Fruit fly (Drosophila melanogaster): ENCODE results near the gene CG14196.

Gene CG14196

DNA sequence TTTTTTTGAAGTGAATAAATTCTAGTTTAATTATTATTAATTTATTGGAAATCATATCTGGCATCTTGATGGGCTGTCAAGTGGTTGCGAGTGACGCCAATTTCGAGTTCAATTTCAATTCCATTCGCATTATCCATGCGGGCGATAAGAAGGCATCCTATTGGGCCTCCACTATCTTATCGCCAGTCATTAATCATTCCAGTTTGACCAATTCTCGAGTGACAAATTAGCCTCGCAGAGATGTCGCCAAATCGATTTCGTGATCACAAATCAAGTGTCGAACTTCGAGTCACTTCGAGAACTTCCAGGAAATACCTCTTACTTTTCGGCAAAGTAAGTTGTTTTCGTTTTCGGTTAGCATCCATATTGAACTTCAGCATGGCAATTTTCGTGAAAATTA, 25.0 kb downstream of the CG14196 start:
- TF ChIP-seq tai (GFP tag; optimal IDR thresholded peaks at IDR 0.05) (no peak), Vsx2 (GFP tag; optimal IDR thresholded peaks at IDR 0.05; ENCODE audit: partially characterized antibody) (peak; percentile 64), h (GFP tag; optimal IDR thresholded peaks at IDR 0.05) (no peak), Hr83 (GFP tag; optimal IDR thresholded peaks at IDR 0.05; ENCODE audit: poor library complexity, severe bottlenecking) (no peak)

dm6 chrX:19215215-19215614, 26.4 kb downstream of the CG14196 start, which contains the start of gene Muc18B:
Gene Muc18B, plus strand, starts transcription at chrX:19215515.
- TF ChIP-seq woc (GFP tag; optimal IDR thresholded peaks at IDR 0.05): no peak
- TF ChIP-seq dmrt93B (GFP tag; optimal IDR thresholded peaks at IDR 0.05): no peak
- TF ChIP-seq rgr (GFP tag; optimal IDR thresholded peaks at IDR 0.05): no peak
- TF ChIP-seq dl (GFP tag; optimal IDR thresholded peaks at IDR 0.05; ENCODE audit: insufficient read depth in 1 of 2, partially characterized antibody in 2 of 2): no peak
- TF ChIP-seq jim (GFP tag; optimal IDR thresholded peaks at IDR 0.05): no peak
- TF ChIP-seq GATAd (GFP tag; optimal IDR thresholded peaks at IDR 0.05): no peak
- no peak for TF ChIP-seq foxo (GFP tag; optimal IDR thresholded peaks at IDR 0.05)
- no peak for TF ChIP-seq Myc (optimal IDR thresholded peaks at IDR 0.05)

- no peak for TF ChIP-seq dsf (GFP tag; optimal IDR thresholded peaks at IDR 0.05; ENCODE audit: borderline replicate concordance)
- no peak for TF ChIP-seq CrebA (GFP tag; optimal IDR thresholded peaks at IDR 0.05; ENCODE audit: borderline replicate concordance)
- TF ChIP-seq fru (GFP tag; optimal IDR thresholded peaks at IDR 0.05): no peak
- TF ChIP-seq GATAd (GFP tag; optimal IDR thresholded peaks at IDR 0.05): no peak
- TF ChIP-seq Jra (GFP tag; optimal IDR thresholded peaks at IDR 0.05): no peak
- TF ChIP-seq Dif (GFP tag; optimal IDR thresholded peaks at IDR 0.05; ENCODE audit: partially characterized antibody): no peak
- TF ChIP-seq rgr (GFP tag; optimal IDR thresholded peaks at IDR 0.05): no peak
- TF ChIP-seq HLH106 (tag; optimal IDR thresholded peaks at IDR 0.05): no peak
- no peak for TF ChIP-seq brk (GFP tag; optimal IDR thresholded peaks at IDR 0.05)
- no peak for TF ChIP-seq Hnf4 (GFP tag; optimal IDR thresholded peaks at IDR 0.05)
- no peak for TF ChIP-seq Hr83 (GFP tag; optimal IDR thresholded peaks at IDR 0.05; ENCODE audit: poor library complexity, severe bottlenecking)
Observed at dm6 chrX:19212954-19213353, 28.7 kb downstream of the CG14196 start, which contains the start of gene Mur18B. Gene Mur18B, plus strand, starts transcription at chrX:19213254.

dm6 chrX:19211982-19212381, 29.7 kb downstream of the CG14196 start, which contains the start of gene CG14195:
Gene CG14195, minus strand, starts transcription at chrX:19212082.
- TF ChIP-seq Vsx2 (GFP tag; optimal IDR thresholded peaks at IDR 0.05; ENCODE audit: partially characterized antibody) (no peak), psq (GFP tag; optimal IDR thresholded peaks at IDR 0.05) (no peak), HLH106 (tag; optimal IDR thresholded peaks at IDR 0.05) (no peak), Myc (optimal IDR thresholded peaks at IDR 0.05) (no peak), Hr78 (GFP tag; optimal IDR thresholded peaks at IDR 0.05) (no peak), dl (GFP tag; optimal IDR thresholded peaks at IDR 0.05; ENCODE audit: insufficient read depth in 1 of 2, partially characterized antibody in 2 of 2) (no peak), Hnf4 (GFP tag; optimal IDR thresholded peaks at IDR 0.05) (no peak), Sp1 (GFP tag; optimal IDR thresholded peaks at IDR 0.05) (no peak), pan (optimal IDR thresholded peaks at IDR 0.05) (no peak), dsf (GFP tag; optimal IDR thresholded peaks at IDR 0.05; ENCODE audit: borderline replicate concordance) (no peak), sage (GFP tag; optimal IDR thresholded peaks at IDR 0.05) (no peak), tai (GFP tag; optimal IDR thresholded peaks at IDR 0.05) (no peak), foxo (GFP tag; optimal IDR thresholded peaks at IDR 0.05) (no peak), Abd-B (GFP tag; optimal IDR thresholded peaks at IDR 0.05) (no peak), N (GFP tag; optimal IDR thresholded peaks at IDR 0.05) (no peak), lola (GFP tag; optimal IDR thresholded peaks at IDR 0.05) (no peak), GATAd (GFP tag; optimal IDR thresholded peaks at IDR 0.05) (no peak), brk (GFP tag; optimal IDR thresholded peaks at IDR 0.05) (no peak)

dm6 chrX:19208014-19208413, 33.6 kb downstream of the CG14196 start, which contains the start of gene Ulp1:
Gene Ulp1, minus strand, starts transcription at chrX:19208187.
- no peak for TF ChIP-seq fru (GFP tag; optimal IDR thresholded peaks at IDR 0.05)
- TF ChIP-seq dmrt93B (GFP tag; optimal IDR thresholded peaks at IDR 0.05): no peak
- TF ChIP-seq GATAd (GFP tag; optimal IDR thresholded peaks at IDR 0.05): no peak
- TF ChIP-seq dl (GFP tag; optimal IDR thresholded peaks at IDR 0.05; ENCODE audit: insufficient read depth in 1 of 2, partially characterized antibody in 2 of 2): no peak
- TF ChIP-seq Sp1 (GFP tag; optimal IDR thresholded peaks at IDR 0.05): no peak
- no peak for TF ChIP-seq N (GFP tag; optimal IDR thresholded peaks at IDR 0.05)
- no peak for TF ChIP-seq brk (GFP tag; optimal IDR thresholded peaks at IDR 0.05)
- no peak for TF ChIP-seq rgr (GFP tag; optimal IDR thresholded peaks at IDR 0.05)
- no peak for TF ChIP-seq Jra (GFP tag; optimal IDR thresholded peaks at IDR 0.05)
- no peak for TF ChIP-seq psq (GFP tag; optimal IDR thresholded peaks at IDR 0.05)
- no peak for TF ChIP-seq CG9705 (GFP tag; optimal IDR thresholded peaks at IDR 0.05)
- no peak for TF ChIP-seq br (GFP tag; optimal IDR thresholded peaks at IDR 0.05)
- peak; percentile 24 for TF ChIP-seq Myc (optimal IDR thresholded peaks at IDR 0.05)
- TF ChIP-seq lola (GFP tag; optimal IDR thresholded peaks at IDR 0.05): no peak
- TF ChIP-seq dsf (GFP tag; optimal IDR thresholded peaks at IDR 0.05; ENCODE audit: borderline replicate concordance): no peak
- no peak for TF ChIP-seq Abd-B (GFP tag; optimal IDR thresholded peaks at IDR 0.05)
- peak; percentile 89 for TF ChIP-seq Dif (GFP tag; optimal IDR thresholded peaks at IDR 0.05; ENCODE audit: partially characterized antibody)
- no peak for TF ChIP-seq CG32264 (GFP tag; optimal IDR thresholded peaks at IDR 0.05)
- TF ChIP-seq Mio (GFP tag; optimal IDR thresholded peaks at IDR 0.05): no peak
- TF ChIP-seq Rel (GFP tag; optimal IDR thresholded peaks at IDR 0.05): no peak
- no peak for TF ChIP-seq Rel (tag; optimal IDR thresholded peaks at IDR 0.05)
- TF ChIP-seq sv (GFP tag; optimal IDR thresholded peaks at IDR 0.05): no peak
- TF ChIP-seq woc (GFP tag; optimal IDR thresholded peaks at IDR 0.05): no peak
- no peak for TF ChIP-seq OdsH (GFP tag; optimal IDR thresholded peaks at IDR 0.05)
- no peak for TF ChIP-seq Hr78 (GFP tag; optimal IDR thresholded peaks at IDR 0.05)
- no peak for TF ChIP-seq foxo (GFP tag; optimal IDR thresholded peaks at IDR 0.05)
- TF ChIP-seq sage (GFP tag; optimal IDR thresholded peaks at IDR 0.05): no peak
- no peak for TF ChIP-seq tai (GFP tag; optimal IDR thresholded peaks at IDR 0.05)
- no peak for TF ChIP-seq pan (optimal IDR thresholded peaks at IDR 0.05)
- TF ChIP-seq Hnf4 (GFP tag; optimal IDR thresholded peaks at IDR 0.05): no peak
- peak; percentile 93 for TF ChIP-seq Vsx2 (GFP tag; optimal IDR thresholded peaks at IDR 0.05; ENCODE audit: partially characterized antibody)
- peak; percentile 13 for TF ChIP-seq HLH106 (tag; optimal IDR thresholded peaks at IDR 0.05)
- no peak for TF ChIP-seq ey (GFP tag; optimal IDR thresholded peaks at IDR 0.05)

Data from whole organism, wandering third instar larva.